Fruit fly (Drosophila melanogaster) whole organism, embryonic: ENCODE measurements around the gene CG3546.

Source experiments
- Asciz ChIP-seq: fragments of 200-800 bp; sonication (Bioruptor generic); optimal IDR thresholded peaks from 2 replicates; lab custom pipeline; 2017; ENCODE audit warnings: missing biosample characterization, mild to moderate bottlenecking, missing genetic modification characterization, missing genetic modification reagents
- Bdp1 ChIP-seq: fragments of 200-800 bp; sonication (Bioruptor generic); optimal IDR thresholded peaks from 3 replicates; lab custom pipeline; 2016; ENCODE audit warnings: missing biosample characterization, missing genetic modification characterization
- CG10321 ChIP-seq: fragments of 200-800 bp; sonication (Bioruptor generic); IDR thresholded peaks from 2 replicates; pipeline ENCODE4 v1.3.6; 2022; ENCODE audit warnings: missing biosample characterization, missing genetic modification characterization
- CG10462 ChIP-seq: fragments of 200-800 bp; sonication (Bioruptor generic); optimal IDR thresholded peaks from 2 replicates; lab custom pipeline; 2016; ENCODE audit warnings: missing biosample characterization, missing genetic modification characterization
- CG11085 ChIP-seq: fragments of 200-800 bp; sonication (Bioruptor generic); IDR thresholded peaks from 2 replicates; pipeline ENCODE4 v1.3.6; 2022; ENCODE audit warnings: missing biosample characterization, missing genetic modification characterization
- CG11504 ChIP-seq: fragments of 200-800 bp; sonication (Bioruptor generic); optimal IDR thresholded peaks from 3 replicates; lab custom pipeline; 2019; ENCODE audit warnings: missing biosample characterization, mild to moderate bottlenecking, missing genetic modification characterization, moderate library complexity
- CG11696 ChIP-seq: fragments of 200-800 bp; sonication (Bioruptor generic); IDR thresholded peaks from 2 replicates; pipeline ENCODE4 v1.3.6; 2022; ENCODE audit warnings: missing biosample characterization, missing genetic modification characterization
- CG14965 ChIP-seq: fragments of 200-800 bp; sonication (Bioruptor generic); optimal IDR thresholded peaks from 2 replicates; lab custom pipeline; 2016; ENCODE audit warnings: missing biosample characterization, missing genetic modification characterization, borderline replicate concordance
- CG1647 ChIP-seq: fragments of 200-800 bp; sonication (Bioruptor generic); optimal IDR thresholded peaks from 3 replicates; lab custom pipeline; 2016; ENCODE audit warnings: missing biosample characterization, missing genetic modification characterization
- CG16813 ChIP-seq: fragments of 200-800 bp; sonication (Bioruptor generic); IDR thresholded peaks from 3 replicates; pipeline ENCODE4 v1.3.6; 2022; ENCODE audit warnings: missing biosample characterization, missing genetic modification characterization; ENCODE audit not compliant: partially characterized antibody
- CG17912 ChIP-seq: fragments of 200-800 bp; sonication (Bioruptor generic); optimal IDR thresholded peaks from 2 replicates; lab custom pipeline; 2018; ENCODE audit warnings: missing biosample characterization, mild to moderate bottlenecking, missing genetic modification characterization
- CG2678 ChIP-seq: fragments of 200-800 bp; sonication (Bioruptor generic); optimal IDR thresholded peaks from 3 replicates; lab custom pipeline; 2019; ENCODE audit warnings: missing biosample characterization, mild to moderate bottlenecking, missing genetic modification characterization, moderate library complexity
- CG30403 ChIP-seq: fragments of 200-800 bp; sonication (Bioruptor generic); optimal IDR thresholded peaks from 3 replicates; lab custom pipeline; 2016; ENCODE audit warnings: missing biosample characterization, missing genetic modification characterization
- CG6765 ChIP-seq: fragments of 200-800 bp; sonication (Bioruptor generic); optimal IDR thresholded peaks from 3 replicates; lab custom pipeline; 2017; ENCODE audit warnings: missing biosample characterization, mild to moderate bottlenecking, missing genetic modification characterization
- CG7786 ChIP-seq: fragments of 200-800 bp; sonication (Bioruptor generic); optimal IDR thresholded peaks from 2 replicates; lab custom pipeline; 2016; ENCODE audit warnings: missing biosample characterization, missing genetic modification characterization
- CG8089 ChIP-seq: fragments of 200-800 bp; sonication (Bioruptor generic); optimal IDR thresholded peaks from 3 replicates; lab custom pipeline; 2016; ENCODE audit warnings: missing biosample characterization, missing genetic modification characterization
- CG8924 ChIP-seq: fragments of 200-800 bp; optimal IDR thresholded peaks from 3 replicates; lab custom pipeline; 2019; ENCODE audit warnings: missing biosample characterization, mild to moderate bottlenecking, missing genetic modification characterization, moderate library complexity
- CrebB ChIP-seq: fragments of 200-800 bp; sonication (Bioruptor generic); optimal IDR thresholded peaks from 3 replicates; lab custom pipeline; 2018; ENCODE audit warnings: missing biosample characterization, mild to moderate bottlenecking, missing genetic modification characterization
- Doc3 ChIP-seq: fragments of 200-800 bp; sonication (Bioruptor generic); IDR thresholded peaks from 3 replicates; pipeline ENCODE4 v1.3.6; 2022; ENCODE audit warnings: missing biosample characterization, missing genetic modification characterization; ENCODE audit not compliant: partially characterized antibody
- Dp ChIP-seq: fragments of 200-800 bp; sonication (Bioruptor generic); optimal IDR thresholded peaks from 2 replicates; lab custom pipeline; 2018; ENCODE audit warnings: missing biosample characterization, mild to moderate bottlenecking, missing genetic modification characterization, moderate library complexity
- E2f2 ChIP-seq: fragments of 200-800 bp; sonication (Bioruptor generic); IDR thresholded peaks from 2 replicates; pipeline ENCODE4 v1.3.6; 2022; ENCODE audit warnings: missing biosample characterization, missing genetic modification characterization
- Hand ChIP-seq: fragments of 200-800 bp; sonication (Bioruptor generic); optimal IDR thresholded peaks from 2 replicates; lab custom pipeline; 2017; ENCODE audit warnings: mild to moderate bottlenecking, missing biosample characterization, missing genetic modification reagents, missing genetic modification characterization
- Hr78 ChIP-seq, 2 experiments: fragments of 200-800 bp in 1 of 2; fragments of >200 bp in 1 of 2; sonication (Bioruptor generic) in 1 of 2; optimal IDR thresholded peaks; 2 replicates each; lab custom pipeline; 2017 to 2019; ENCODE audit warnings: missing biosample characterization in 2 of 2, missing genetic modification characterization in 2 of 2, mild to moderate bottlenecking in 1 of 2, moderate library complexity in 1 of 2
- Hsf ChIP-seq: fragments of 200-800 bp; sonication (Bioruptor generic); optimal IDR thresholded peaks from 3 replicates; lab custom pipeline; 2016; ENCODE audit warnings: missing biosample characterization, missing genetic modification characterization
- Kr ChIP-seq: fragments of 200-800 bp; sonication (Bioruptor generic); optimal IDR thresholded peaks from 2 replicates; lab custom pipeline; 2017; ENCODE audit warnings: missing biosample characterization, mild to moderate bottlenecking, missing genetic modification characterization
- Lhr ChIP-seq: fragments of 200-800 bp; sonication (Bioruptor generic); optimal IDR thresholded peaks from 3 replicates; lab custom pipeline; 2017; ENCODE audit warnings: mild to moderate bottlenecking, missing biosample characterization, missing genetic modification reagents, missing genetic modification characterization
- Med ChIP-seq: fragments of 200-800 bp; sonication (Bioruptor generic); peaks from one replicate; lab custom pipeline; 2016; ENCODE audit warnings: missing biosample characterization, missing genetic modification characterization, mild to moderate bottlenecking, inconsistent platforms, moderate library complexity
- Mrtf ChIP-seq: fragments of 200-800 bp; sonication (Bioruptor generic); IDR thresholded peaks from 3 replicates; pipeline ENCODE4 v1.3.6; 2022; ENCODE audit warnings: missing biosample characterization, missing genetic modification characterization
- NC2β ChIP-seq: fragments of 200-800 bp; sonication (Bioruptor generic); optimal IDR thresholded peaks from 2 replicates; lab custom pipeline; 2016; ENCODE audit warnings: missing biosample characterization, missing genetic modification characterization
- Opbp ChIP-seq: fragments of 200-800 bp; sonication (Bioruptor generic); IDR thresholded peaks from 3 replicates; pipeline ENCODE4 v1.3.6; 2022; ENCODE audit warnings: missing biosample characterization, missing genetic modification characterization; ENCODE audit not compliant: partially characterized antibody
- Pdp1 ChIP-seq, 2 experiments: fragments of 200-800 bp; sonication (Bioruptor generic); optimal IDR thresholded peaks; 3 replicates each; lab custom pipeline; 2016; ENCODE audit warnings: missing biosample characterization in 2 of 2, missing genetic modification characterization in 2 of 2, mild to moderate bottlenecking in 1 of 2, moderate library complexity in 1 of 2
- Ravus ChIP-seq: fragments of 200-800 bp; sonication (Bioruptor generic); IDR thresholded peaks from 2 replicates; pipeline ENCODE4 v1.3.6; 2022; ENCODE audit warnings: missing biosample characterization, missing genetic modification characterization
- Sin3A ChIP-seq: fragments of >200 bp; optimal IDR thresholded peaks from 2 replicates; lab custom pipeline; 2018
- Sox102F ChIP-seq: fragments of 200-800 bp; sonication (Bioruptor generic); optimal IDR thresholded peaks from 2 replicates; lab custom pipeline; 2018; ENCODE audit warnings: missing biosample characterization, mild to moderate bottlenecking, missing genetic modification characterization, moderate library complexity
- abd-A ChIP-seq: fragments of 200-800 bp; sonication (Bioruptor generic); optimal IDR thresholded peaks from 3 replicates; lab custom pipeline; 2019; ENCODE audit warnings: missing biosample characterization, mild to moderate bottlenecking, missing genetic modification characterization, moderate library complexity
- bab2 ChIP-seq: fragments of 200-800 bp; sonication (Bioruptor generic); optimal IDR thresholded peaks from 2 replicates; lab custom pipeline; 2016; ENCODE audit warnings: missing biosample characterization, missing genetic modification characterization
- corto ChIP-seq: fragments of 200-800 bp; sonication (Bioruptor generic); optimal IDR thresholded peaks from 2 replicates; lab custom pipeline; 2016; ENCODE audit warnings: missing biosample characterization, mild to moderate bottlenecking, missing genetic modification characterization, moderate library complexity
- crc ChIP-seq: fragments of 200-800 bp; sonication (Bioruptor generic); optimal IDR thresholded peaks from 2 replicates; lab custom pipeline; 2016; ENCODE audit warnings: missing biosample characterization, missing genetic modification characterization
- croc ChIP-seq: fragments of 200-800 bp; sonication (Bioruptor generic); conservative IDR thresholded peaks from 3 replicates; pipeline ENCODE4 v1.3.6; 2022; ENCODE audit warnings: missing biosample characterization, missing genetic modification characterization
- da ChIP-seq: fragments of 200-800 bp; sonication (Bioruptor generic); optimal IDR thresholded peaks from 2 replicates; lab custom pipeline; 2016; ENCODE audit warnings: missing biosample characterization, missing genetic modification characterization
- grau ChIP-seq: fragments of 200-800 bp; optimal IDR thresholded peaks from 3 replicates; lab custom pipeline; 2019; ENCODE audit warnings: missing biosample characterization, mild to moderate bottlenecking, missing genetic modification characterization, moderate library complexity
- gsb ChIP-seq: fragments of 200-800 bp; sonication (Bioruptor generic); IDR thresholded peaks from 2 replicates; pipeline ENCODE4 v1.3.6; 2022; ENCODE audit warnings: missing biosample characterization, missing genetic modification characterization
- gsb-n ChIP-seq: fragments of 200-800 bp; sonication (Bioruptor generic); optimal IDR thresholded peaks from 3 replicates; lab custom pipeline; 2018; ENCODE audit warnings: missing biosample characterization, mild to moderate bottlenecking, missing genetic modification characterization
- hb ChIP-seq: fragments of 200-800 bp; sonication (Bioruptor generic); IDR thresholded peaks from 3 replicates; pipeline ENCODE4 v1.3.6; 2022; ENCODE audit warnings: missing biosample characterization, missing genetic modification characterization; ENCODE audit not compliant: partially characterized antibody
- hbn ChIP-seq: fragments of 200-800 bp; sonication (Bioruptor generic); IDR thresholded peaks from 2 replicates; pipeline ENCODE4 v1.3.6; 2022; ENCODE audit warnings: missing biosample characterization, missing genetic modification characterization; ENCODE audit not compliant: partially characterized antibody
- jumu ChIP-seq: fragments of 200-800 bp; sonication (Bioruptor generic); optimal IDR thresholded peaks from 3 replicates; lab custom pipeline; 2016; ENCODE audit warnings: missing biosample characterization, missing genetic modification characterization
- kah ChIP-seq: fragments of 200-800 bp; sonication (Bioruptor generic); optimal IDR thresholded peaks from 2 replicates; lab custom pipeline; 2018; ENCODE audit warnings: missing biosample characterization, mild to moderate bottlenecking, missing genetic modification characterization
- sd ChIP-seq: fragments of 200-800 bp; sonication (Bioruptor generic); optimal IDR thresholded peaks from 3 replicates; lab custom pipeline; 2018; ENCODE audit warnings: missing biosample characterization, mild to moderate bottlenecking, missing genetic modification characterization, moderate library complexity
- seq ChIP-seq: fragments of 200-800 bp; sonication (Bioruptor generic); IDR thresholded peaks from 2 replicates; pipeline ENCODE4 v1.3.6; 2022; ENCODE audit warnings: missing biosample characterization, missing genetic modification characterization
- sr ChIP-seq: fragments of 200-800 bp; sonication (Bioruptor generic); IDR thresholded peaks from 3 replicates; pipeline ENCODE4 v1.3.6; 2022; ENCODE audit warnings: missing biosample characterization, missing genetic modification characterization
- unpg ChIP-seq: fragments of 200-800 bp; sonication (Bioruptor generic); optimal IDR thresholded peaks from 3 replicates; lab custom pipeline; 2018; ENCODE audit warnings: missing biosample characterization, mild to moderate bottlenecking, missing genetic modification characterization, moderate library complexity

The CG3546 gene

dm6 chrX:4540430-4540932 lies 17.4 kb upstream of the CG3546 start, which contains the start of the genes rb and CHOp24 (continued):
- TF ChIP-seq Med (GFP tag; lab: Kevin White, UChicago) (peak; percentile 86), bab2 (GFP tag; lab: Kevin White, UChicago) (no peak), Asciz (GFP tag; lab: Kevin White, UChicago) (no peak), Lhr (GFP tag; lab: Kevin White, UChicago) (peak; percentile 10), CG10321 (GFP tag; lab: Robert Waterston, UW) (no peak), CG17912 (GFP tag; lab: Kevin White, UChicago) (no peak), CG14965 (no peak), CG8924 (peak; percentile 3), Hsf (GFP tag; lab: Kevin White, UChicago) (peak; percentile 4), sr (no peak), Sin3A (lab: Kevin White, UChicago) (peak; percentile 81), Hr78 (GFP tag; optimal IDR thresholded peaks at IDR 0.05; lab: Kevin White, UChicago) (no peak), E2f2 (GFP tag; lab: Robert Waterston, UW) (peak; percentile 18; the same call in 1 of the 2 replicates), grau (tag; lab: Kevin White, UChicago) (no peak), seq (GFP tag; lab: Robert Waterston, UW) (no peak), CG8089 (GFP tag; lab: Kevin White, UChicago) (no peak), Bdp1 (GFP tag; lab: Kevin White, UChicago) (no peak), jumu (GFP tag; lab: Kevin White, UChicago) (peak; percentile 58), corto (GFP tag; lab: Kevin White, UChicago) (no peak), Pdp1 (GFP tag; optimal IDR thresholded peaks at IDR 0.05; lab: Kevin White, UChicago) (peak; percentile 25 to 38), CG6765 (no peak), da (GFP tag; lab: Kevin White, UChicago) (no peak), CG1647 (GFP tag; lab: Kevin White, UChicago) (no peak), CG16813 (GFP tag; lab: Robert Waterston, UW) (peak; percentile 94), crc (GFP tag; lab: Kevin White, UChicago) (no peak), Dp (GFP tag; lab: Kevin White, UChicago) (peak; percentile 24), CG11085 (no peak), Kr (GFP tag; lab: Kevin White, UChicago) (no peak), Mrtf (GFP tag; lab: Robert Waterston, UW) (no peak), Ravus (no peak), CG30403 (GFP tag; lab: Kevin White, UChicago) (peak; percentile 14), Hand (no peak), CG11504 (no peak), unpg (no peak), CG10462 (no peak), croc (GFP tag; lab: Robert Waterston, UW) (no peak), CG7786 (GFP tag; lab: Kevin White, UChicago) (peak; percentile 6), CG11696 (GFP tag; lab: Robert Waterston, UW) (no peak), Opbp (GFP tag; lab: Robert Waterston, UW) (peak; percentile 90), hbn (peak; percentile 85), gsb-n (tag; lab: Kevin White, UChicago) (no peak), Sox102F (GFP tag; lab: Kevin White, UChicago) (no peak), abd-A (tag; lab: Kevin White, UChicago) (no peak), hb (GFP tag; lab: Robert Waterston, UW) (peak; percentile 97), gsb (no peak), Doc3 (GFP tag; lab: Robert Waterston, UW) (peak; percentile 88), sd (tag; lab: Kevin White, UChicago) (no peak), CrebB (no peak), kah (GFP tag; lab: Kevin White, UChicago) (no peak), CG2678 (tag; lab: Kevin White, UChicago) (no peak), NC2β (no peak)
